Fruit fly (Drosophila melanogaster): Measurements from ENCODE around the gene Anp.

DNA sequence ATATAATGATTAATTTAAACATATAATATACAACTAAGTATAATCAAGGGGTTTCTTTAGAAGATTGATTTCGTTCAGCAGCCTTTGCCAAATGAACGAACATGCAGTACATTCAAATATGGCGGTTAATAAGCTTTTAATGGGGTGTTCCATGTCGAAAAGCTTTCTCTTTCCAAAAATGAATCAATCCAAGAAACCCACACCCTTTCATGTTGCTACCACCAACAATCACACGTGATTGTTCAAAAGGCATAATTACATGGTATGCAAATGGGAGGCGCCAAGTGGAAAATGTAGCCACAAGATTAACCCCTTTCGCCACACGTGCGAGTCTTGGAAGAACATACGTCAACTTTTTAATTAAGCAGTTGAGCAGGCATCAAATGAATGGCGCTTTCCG, 3.8 kb upstream of the Anp start:
- TF ChIP-seq pdm3 (GFP tag; optimal IDR thresholded peaks at IDR 0.05) (no peak), vri (GFP tag; optimal IDR thresholded peaks at IDR 0.05) (no peak), achi (GFP tag; optimal IDR thresholded peaks at IDR 0.05) (no peak)
